Worm (Caenorhabditis elegans) whole organism, young adult: ENCODE measurements around the gene gcy-20.
A peak's percentile ranks its signal among the peaks of the same experiment; 100 is the strongest.

Experiments used
- B0261.1 ChIP-seq: sonication (generic microtip); optimal IDR thresholded peaks from 2 replicates; lab custom pipeline; 2016; ENCODE audit warnings: mild to moderate bottlenecking, missing genetic modification characterization, moderate library complexity, missing compliant biosample characterization
- F10E7.11 ChIP-seq: sonication (generic microtip); optimal IDR thresholded peaks from 2 replicates; lab custom pipeline; 2017; ENCODE audit warnings: mild to moderate bottlenecking, missing genetic modification characterization, moderate library complexity, missing compliant biosample characterization
- F23B12.7 ChIP-seq: sonication (generic microtip); optimal IDR thresholded peaks from 2 replicates; lab custom pipeline; 2017; ENCODE audit warnings: missing genetic modification characterization, mild to moderate bottlenecking, missing compliant biosample characterization, antibody characterized with exemption, moderate library complexity; ENCODE audit not compliant: insufficient read depth
- K12H6.12 ChIP-seq: fragments of 200-800 bp; sonication (Bioruptor generic); optimal IDR thresholded peaks from 2 replicates; lab custom pipeline; 2018; ENCODE audit warnings: mild to moderate bottlenecking, missing genetic modification characterization, missing compliant biosample characterization
- T26A5.8 ChIP-seq: sonication (generic microtip); optimal IDR thresholded peaks from 2 replicates; lab custom pipeline; 2016; ENCODE audit warnings: missing genetic modification characterization, missing compliant biosample characterization
- Y56A3A.18 ChIP-seq: fragments of 200-800 bp; sonication (Bioruptor generic); IDR thresholded peaks from 2 replicates; pipeline ENCODE4 v1.3.6; 2022; ENCODE audit warnings: missing genetic modification reagents, missing genetic modification characterization, missing compliant biosample characterization
- Y67H2A.10 ChIP-seq: fragments of 200-800 bp; sonication (Bioruptor generic); conservative IDR thresholded peaks from 2 replicates; pipeline ENCODE4 v1.3.6; 2022; ENCODE audit warnings: missing genetic modification reagents, missing genetic modification characterization, missing compliant biosample characterization
- aptf-3 ChIP-seq: fragments of 200-800 bp; sonication (Bioruptor generic); IDR thresholded peaks from 2 replicates; pipeline ENCODE4 v1.3.6; 2022; ENCODE audit warnings: missing genetic modification characterization, missing compliant biosample characterization
- bed-2 ChIP-seq: fragments of 200-800 bp; sonication (Bioruptor generic); IDR thresholded peaks from 2 replicates; pipeline ENCODE4 v1.3.6; 2022; ENCODE audit warnings: missing genetic modification reagents, missing genetic modification characterization, missing compliant biosample characterization
- ceh-58 ChIP-seq: fragments of 200-800 bp; sonication (Bioruptor generic); IDR thresholded peaks from 2 replicates; pipeline ENCODE4 v1.3.6; 2022; ENCODE audit warnings: missing genetic modification characterization, missing compliant biosample characterization
- die-1 ChIP-seq: sonication (generic microtip); optimal IDR thresholded peaks from 2 replicates; lab custom pipeline; 2016; ENCODE audit warnings: missing genotype, mild to moderate bottlenecking, missing genetic modification characterization, missing compliant biosample characterization
- dox-1 ChIP-seq: fragments of 200-800 bp; sonication (Bioruptor generic); IDR thresholded peaks from 2 replicates; pipeline ENCODE4 v1.3.6; 2022; ENCODE audit warnings: missing genetic modification reagents, missing genetic modification characterization, missing compliant biosample characterization
- dpff-1 ChIP-seq: sonication (generic microtip); optimal IDR thresholded peaks from 2 replicates; lab custom pipeline; 2017; ENCODE audit warnings: mild to moderate bottlenecking, missing genetic modification characterization, missing compliant biosample characterization
- dpl-1 ChIP-seq: fragments of 150-350 bp; optimal IDR thresholded peaks from 2 replicates; lab custom pipeline; 2014; ENCODE audit warnings: missing biosample characterization, missing genetic modification reagents, missing genetic modification characterization
- efl-1 ChIP-seq: fragments of 150-350 bp; optimal IDR thresholded peaks from 2 replicates; lab custom pipeline; 2014; ENCODE audit warnings: missing biosample characterization, missing genetic modification reagents, missing genetic modification characterization
- egl-44 ChIP-seq: fragments of 200-800 bp; sonication (Bioruptor generic); IDR thresholded peaks from 2 replicates; pipeline ENCODE4 v1.3.6; 2022; ENCODE audit warnings: missing genetic modification reagents, missing genetic modification characterization, missing compliant biosample characterization
- hlh-12 ChIP-seq: sonication (generic microtip); optimal IDR thresholded peaks from 2 replicates; lab custom pipeline; 2016; ENCODE audit warnings: missing genetic modification characterization, missing compliant biosample characterization
- hlh-26 ChIP-seq: fragments of 200-800 bp; sonication (Bioruptor generic); conservative IDR thresholded peaks from 2 replicates; pipeline ENCODE4 v1.3.6; 2022; ENCODE audit warnings: missing genetic modification reagents, missing genetic modification characterization, missing compliant biosample characterization
- madf-3 ChIP-seq: fragments of 200-800 bp; sonication (Bioruptor generic); IDR thresholded peaks from 2 replicates; pipeline ENCODE4 v1.3.6; 2022; ENCODE audit warnings: missing genetic modification reagents, missing genetic modification characterization, missing compliant biosample characterization
- madf-6 ChIP-seq: fragments of 200-800 bp; sonication (Bioruptor generic); IDR thresholded peaks from 2 replicates; pipeline ENCODE4 v1.3.6; 2022; ENCODE audit warnings: missing genetic modification reagents, missing genetic modification characterization, missing compliant biosample characterization
- mcd-1 ChIP-seq: fragments of 200-800 bp; sonication (Bioruptor generic); IDR thresholded peaks from 2 replicates; pipeline ENCODE4 v1.3.6; 2022; ENCODE audit warnings: missing genetic modification reagents, missing genetic modification characterization, missing compliant biosample characterization
- mes-4 ChIP-seq: sonication (generic microtip); optimal IDR thresholded peaks from 2 replicates; lab custom pipeline; 2016; ENCODE audit warnings: missing genotype, missing genetic modification characterization, missing compliant biosample characterization
- nhr-80 ChIP-seq: sonication (generic microtip); optimal IDR thresholded peaks from 2 replicates; lab custom pipeline; 2016; ENCODE audit warnings: missing genetic modification characterization, missing compliant biosample characterization
- nhr-90 ChIP-seq: sonication (generic microtip); optimal IDR thresholded peaks from 2 replicates; lab custom pipeline; 2016; ENCODE audit warnings: missing genotype, mild to moderate bottlenecking, missing genetic modification characterization, missing compliant biosample characterization
- pbrm-1 ChIP-seq: fragments of 200-800 bp; sonication (Bioruptor generic); IDR thresholded peaks from 2 replicates; pipeline ENCODE4 v1.3.6; 2022; ENCODE audit warnings: missing genetic modification reagents, missing genetic modification characterization, missing compliant biosample characterization
- pha-4 ChIP-seq: fragments of 150-350 bp; sonication (generic microtip); optimal IDR thresholded peaks from 2 replicates; lab custom pipeline; 2014; ENCODE audit warnings: missing biosample characterization, missing genetic modification reagents, missing genetic modification characterization
- repo-1 ChIP-seq: sonication (generic microtip); optimal IDR thresholded peaks from 2 replicates; lab custom pipeline; 2017; ENCODE audit warnings: mild to moderate bottlenecking, missing genetic modification characterization, missing compliant biosample characterization
- rpc-1 ChIP-seq, 2 experiments: fragments of 150-350 bp in 1 of 2; sonication (generic microtip) in 1 of 2; optimal IDR thresholded peaks; 2 replicates each; lab custom pipeline; 2014 to 2018; ENCODE audit warnings: missing biosample characterization in 1 of 2, missing genetic modification characterization in 1 of 2, missing genetic modification reagents in 1 of 2, missing genotype in 1 of 2
- sea-2 ChIP-seq: fragments of 200-800 bp; sonication (Bioruptor generic); IDR thresholded peaks from 2 replicates; pipeline ENCODE4 v1.3.6; 2022; ENCODE audit warnings: missing genetic modification characterization, missing compliant biosample characterization
- snpc-4 ChIP-seq, 5 experiments: fragments of 150-350 bp in 1 of 5; sonication (generic microtip) in 4 of 5; optimal IDR thresholded peaks; 2 replicates each; lab custom pipeline; 2014 to 2018; ENCODE audit warnings: missing genetic modification characterization in 5 of 5, missing biosample characterization in 3 of 5, antibody characterized with exemption in 2 of 5, mild to moderate bottlenecking in 2 of 5, missing compliant biosample characterization in 2 of 5, missing genotype in 2 of 5, moderate library complexity in 2 of 5, missing genetic modification reagents in 1 of 5
- unc-62 ChIP-seq: fragments of 150-350 bp; optimal IDR thresholded peaks from 2 replicates; lab custom pipeline; 2014; ENCODE audit warnings: missing biosample characterization, missing genetic modification reagents, missing genetic modification characterization
- ztf-25 ChIP-seq: fragments of 200-800 bp; sonication (Bioruptor generic); IDR thresholded peaks from 2 replicates; pipeline ENCODE4 v1.3.6; 2022; ENCODE audit warnings: missing genetic modification reagents, missing genetic modification characterization, missing compliant biosample characterization
- ztf-28 ChIP-seq: fragments of 200-800 bp; sonication (Bioruptor generic); IDR thresholded peaks from 2 replicates; pipeline ENCODE4 v1.3.6; 2022; ENCODE audit warnings: missing genetic modification reagents, missing genetic modification characterization, missing compliant biosample characterization
- ztf-3 ChIP-seq: fragments of 200-800 bp; sonication (Bioruptor generic); optimal IDR thresholded peaks from 2 replicates; lab custom pipeline; 2018; ENCODE audit warnings: mild to moderate bottlenecking, missing genetic modification characterization, missing compliant biosample characterization
- ztf-6 ChIP-seq: fragments of 200-800 bp; sonication (Bioruptor generic); IDR thresholded peaks from 2 replicates; pipeline ENCODE4 v1.3.6; 2022; ENCODE audit warnings: missing genetic modification reagents, missing genetic modification characterization, missing compliant biosample characterization

Gene gcy-20

ce11 chrV:16285794-16286193 is 32.2 kb upstream of the gcy-20 start, which contains the start of gene F28G4.4:
Gene F28G4.4, minus strand, starts transcription at chrV:16285894.
- TF ChIP-seq aptf-3 (GFP tag; lab: Robert Waterston, UW): no peak
- TF ChIP-seq hlh-12: no peak
- no peak for TF ChIP-seq T26A5.8 (tag; lab: Kevin White, UChicago)
- TF ChIP-seq nhr-90 (tag; lab: Kevin White, UChicago): no peak
- no peak for TF ChIP-seq K12H6.12 (tag; lab: Kevin White, UChicago)
- no peak for TF ChIP-seq B0261.1
- TF ChIP-seq rpc-1 (optimal IDR thresholded peaks at IDR 0.05; lab: Kevin White, UChicago): no peak
- no peak for TF ChIP-seq rpc-1 (tag; optimal IDR thresholded peaks at IDR 0.05; lab: Kevin White, UChicago)
- TF ChIP-seq pha-4 (tag; lab: Kevin White, UChicago): no peak
- TF ChIP-seq, all 124 proteins: peak for 0

- TF ChIP-seq madf-3 (GFP tag; lab: Robert Waterston, UW): no peak
- TF ChIP-seq efl-1 (GFP tag; lab: Kevin White, UChicago): no peak
- no peak for TF ChIP-seq dox-1 (GFP tag; lab: Robert Waterston, UW)
- TF ChIP-seq mcd-1 (GFP tag; lab: Robert Waterston, UW): no peak
- TF ChIP-seq ztf-3 (GFP tag; lab: Kevin White, UChicago): no peak
- TF ChIP-seq madf-6 (GFP tag; lab: Robert Waterston, UW): no peak
- TF ChIP-seq repo-1 (tag; lab: Kevin White, UChicago): no peak
- no peak for TF ChIP-seq dpl-1 (GFP tag; lab: Kevin White, UChicago)
- TF ChIP-seq ztf-6 (GFP tag; lab: Robert Waterston, UW): no peak
- no peak for TF ChIP-seq die-1
- TF ChIP-seq ztf-28 (GFP tag; lab: Robert Waterston, UW): no peak
- no peak for TF ChIP-seq Y56A3A.18 (GFP tag; lab: Robert Waterston, UW)
- TF ChIP-seq F10E7.11 (tag; lab: Kevin White, UChicago): no peak
- TF ChIP-seq Y67H2A.10 (GFP tag; lab: Robert Waterston, UW): no peak
- TF ChIP-seq egl-44 (GFP tag; lab: Robert Waterston, UW): no peak
Measured at ce11 chrV:16282147-16282546, 28.6 kb upstream of the gcy-20 start, which contains the start of gene F28G4.2. Gene F28G4.2, minus strand, starts transcription at chrV:16282321.

ce11 chrV:16277918-16278317 is 24.3 kb upstream of the gcy-20 start, which contains the start of gene cyp-37B1:
Gene cyp-37B1, plus strand, starts transcription at chrV:16278116.
- TF ChIP-seq snpc-4 (GFP tag; optimal IDR thresholded peaks at IDR 0.05; lab: Kevin White, UChicago): no peak
- peak in 1 of 4 experiments; percentile 17 for TF ChIP-seq snpc-4 (tag; optimal IDR thresholded peaks at IDR 0.05; lab: Kevin White, UChicago)
- TF ChIP-seq bed-2 (GFP tag; lab: Robert Waterston, UW): no peak
- no peak for TF ChIP-seq dpff-1
- peak; percentile 23 for TF ChIP-seq unc-62 (GFP tag; lab: Kevin White, UChicago)
- TF ChIP-seq nhr-80: peak; percentile 80

ce11 chrV:16275347-16275746 is 21.8 kb upstream of the gcy-20 start, which contains the start of gene pacl-1:
Gene pacl-1, minus strand, starts transcription at chrV:16275447.
- TF ChIP-seq ceh-58 (GFP tag; lab: Robert Waterston, UW) (no peak), nhr-90 (tag; lab: Kevin White, UChicago) (no peak), sea-2 (no peak), pbrm-1 (GFP tag; lab: Robert Waterston, UW) (no peak), ztf-25 (GFP tag; lab: Robert Waterston, UW) (no peak), hlh-26 (GFP tag; lab: Robert Waterston, UW) (no peak), F23B12.7 (tag; lab: Kevin White, UChicago) (no peak), mes-4 (tag; lab: Kevin White, UChicago) (no peak), B0261.1 (no peak), nhr-80 (no peak)
